Worm (Caenorhabditis elegans) whole organism, late embryonic: ENCODE data around the gene F47G3.1.

ENCODE experiments used
- C08G9.2 ChIP-seq: sonication (generic microtip); optimal IDR thresholded peaks from 2 replicates; lab custom pipeline; 2016; ENCODE audit warnings: mild to moderate bottlenecking, missing genetic modification characterization, moderate library complexity, missing compliant biosample characterization
- C38D4.7 ChIP-seq: fragments of 200-800 bp; sonication (Bioruptor generic); optimal IDR thresholded peaks from 2 replicates; lab custom pipeline; 2018; ENCODE audit warnings: mild to moderate bottlenecking, missing genetic modification characterization, moderate library complexity, missing compliant biosample characterization
- K02D7.2 ChIP-seq: sonication (generic microtip); optimal IDR thresholded peaks from 2 replicates; lab custom pipeline; 2017; ENCODE audit warnings: mild to moderate bottlenecking, missing genetic modification characterization, missing compliant biosample characterization
- T23F11.4 ChIP-seq: fragments of 200-800 bp; sonication (Bioruptor generic); optimal IDR thresholded peaks from 2 replicates; lab custom pipeline; 2018; ENCODE audit warnings: mild to moderate bottlenecking, missing genetic modification characterization, missing compliant biosample characterization
- ahr-1 ChIP-seq: sonication (generic microtip); optimal IDR thresholded peaks from 2 replicates; lab custom pipeline; 2016; ENCODE audit warnings: missing genetic modification characterization, missing compliant biosample characterization
- ama-1 ChIP-seq: fragments of 150-350 bp; optimal IDR thresholded peaks from 2 replicates; lab custom pipeline; 2014
- ceh-18 ChIP-seq: sonication (generic microtip); optimal IDR thresholded peaks from 2 replicates; lab custom pipeline; 2016; ENCODE audit warnings: missing genetic modification characterization, missing compliant biosample characterization
- ceh-19 ChIP-seq: fragments of 200-800 bp; sonication (Bioruptor generic); optimal IDR thresholded peaks from 2 replicates; lab custom pipeline; 2018; ENCODE audit warnings: mild to moderate bottlenecking, missing genetic modification characterization, missing compliant biosample characterization
- ceh-2 ChIP-seq: sonication (generic microtip); optimal IDR thresholded peaks from 2 replicates; lab custom pipeline; 2016; ENCODE audit warnings: missing genotype, missing genetic modification characterization, missing compliant biosample characterization
- ceh-24 ChIP-seq: sonication (generic microtip); optimal IDR thresholded peaks from 2 replicates; lab custom pipeline; 2016; ENCODE audit warnings: mild to moderate bottlenecking, missing genetic modification characterization, missing compliant biosample characterization
- ceh-30 ChIP-seq: fragments of 150-350 bp; optimal IDR thresholded peaks from 2 replicates; lab custom pipeline; 2014; ENCODE audit warnings: missing biosample characterization, missing genetic modification characterization
- ceh-31 ChIP-seq: sonication (generic microtip); optimal IDR thresholded peaks from 2 replicates; lab custom pipeline; 2016; ENCODE audit warnings: missing genetic modification characterization, missing compliant biosample characterization
- ceh-45 ChIP-seq: fragments of 200-800 bp; sonication (Bioruptor generic); IDR thresholded peaks from 2 replicates; pipeline ENCODE4 v1.3.6; 2022; ENCODE audit warnings: missing genetic modification reagents, missing genetic modification characterization, missing compliant biosample characterization
- ceh-9 ChIP-seq: sonication (generic microtip); optimal IDR thresholded peaks from 2 replicates; lab custom pipeline; 2016; ENCODE audit warnings: mild to moderate bottlenecking, missing genetic modification characterization, inconsistent platforms, missing compliant biosample characterization
- che-1 ChIP-seq: sonication (generic microtip); optimal IDR thresholded peaks from 2 replicates; lab custom pipeline; 2016; ENCODE audit warnings: mild to moderate bottlenecking, missing genetic modification characterization, missing compliant biosample characterization
- dve-1 ChIP-seq: sonication (generic microtip); optimal IDR thresholded peaks from 2 replicates; lab custom pipeline; 2017; ENCODE audit warnings: antibody characterized with exemption, mild to moderate bottlenecking, missing genetic modification characterization, missing compliant biosample characterization
- elt-4 ChIP-seq: sonication (generic microtip); optimal IDR thresholded peaks from 2 replicates; lab custom pipeline; 2016; ENCODE audit warnings: missing genetic modification characterization, missing compliant biosample characterization
- ets-4 ChIP-seq: sonication (generic microtip); optimal IDR thresholded peaks from 2 replicates; lab custom pipeline; 2016; ENCODE audit warnings: missing genetic modification characterization, missing compliant biosample characterization
- eyg-1 ChIP-seq: sonication (generic microtip); optimal IDR thresholded peaks from 2 replicates; lab custom pipeline; 2016; ENCODE audit warnings: missing genotype, missing genetic modification characterization, missing compliant biosample characterization
- hlh-15 ChIP-seq: sonication (generic microtip); optimal IDR thresholded peaks from 2 replicates; lab custom pipeline; 2016; ENCODE audit warnings: missing genetic modification characterization, missing compliant biosample characterization
- hlh-6 ChIP-seq: sonication (generic microtip); optimal IDR thresholded peaks from 2 replicates; lab custom pipeline; 2016; ENCODE audit warnings: missing genotype, missing genetic modification characterization, missing compliant biosample characterization
- lim-6 ChIP-seq: sonication (generic microtip); optimal IDR thresholded peaks from 2 replicates; lab custom pipeline; 2016; ENCODE audit warnings: missing genetic modification characterization, missing compliant biosample characterization
- lin-11 ChIP-seq: fragments of 200-800 bp; sonication (Bioruptor generic); optimal IDR thresholded peaks from 2 replicates; lab custom pipeline; 2018; ENCODE audit warnings: mild to moderate bottlenecking, missing genetic modification characterization, missing compliant biosample characterization
- madf-2 ChIP-seq: sonication (generic microtip); optimal IDR thresholded peaks from 2 replicates; lab custom pipeline; 2017; ENCODE audit warnings: missing genetic modification characterization, missing compliant biosample characterization
- mec-3 ChIP-seq: sonication (generic microtip); optimal IDR thresholded peaks from 2 replicates; lab custom pipeline; 2016; ENCODE audit warnings: borderline replicate concordance, missing genetic modification characterization, missing compliant biosample characterization
- nfya-1 ChIP-seq: sonication (generic microtip); optimal IDR thresholded peaks from 2 replicates; lab custom pipeline; 2017; ENCODE audit warnings: missing genetic modification characterization, mild to moderate bottlenecking, missing compliant biosample characterization, antibody characterized with exemption, moderate library complexity
- nhr-11 ChIP-seq: fragments of 150-350 bp; optimal IDR thresholded peaks from 2 replicates; lab custom pipeline; 2014; ENCODE audit warnings: missing biosample characterization, missing genetic modification characterization
- nhr-232 ChIP-seq: sonication (generic microtip); optimal IDR thresholded peaks from 2 replicates; lab custom pipeline; 2016; ENCODE audit warnings: missing genetic modification characterization, missing compliant biosample characterization
- npax-4 ChIP-seq: sonication (generic microtip); optimal IDR thresholded peaks from 2 replicates; lab custom pipeline; 2016; ENCODE audit warnings: missing genetic modification characterization, missing compliant biosample characterization
- odd-2 ChIP-seq: sonication (generic microtip); optimal IDR thresholded peaks from 2 replicates; lab custom pipeline; 2017; ENCODE audit warnings: antibody characterized with exemption, mild to moderate bottlenecking, missing genetic modification characterization, missing compliant biosample characterization
- pax-1 ChIP-seq: fragments of 150-350 bp; optimal IDR thresholded peaks from 2 replicates; lab custom pipeline; 2014; ENCODE audit warnings: missing biosample characterization, missing genetic modification characterization
- pqm-1 ChIP-seq: sonication (generic microtip); optimal IDR thresholded peaks from 2 replicates; lab custom pipeline; 2016; ENCODE audit warnings: missing genetic modification characterization, missing compliant biosample characterization
- pros-1 ChIP-seq: fragments of 150-350 bp; optimal IDR thresholded peaks from 2 replicates; lab custom pipeline; 2014; ENCODE audit warnings: missing biosample characterization, missing genetic modification reagents, missing genetic modification characterization
- unc-3 ChIP-seq, 2 experiments: fragments of 200-800 bp in 1 of 2; sonication (Bioruptor generic) in 1 of 2; sonication (generic microtip) in 1 of 2; conservative IDR thresholded peaks in 1 of 2; optimal IDR thresholded peaks in 1 of 2; 2 replicates each; pipeline versions ENCODE4 v1.3.6 to Lab custom; 2016 to 2022; ENCODE audit warnings: missing compliant biosample characterization in 2 of 2, missing genetic modification characterization in 2 of 2, missing genetic modification reagents in 1 of 2
- unc-55 ChIP-seq: sonication (generic microtip); optimal IDR thresholded peaks from 2 replicates; lab custom pipeline; 2017; ENCODE audit warnings: missing biosample characterization, missing genetic modification reagents, missing genetic modification characterization
- unc-86 ChIP-seq: sonication (generic microtip); optimal IDR thresholded peaks from 2 replicates; lab custom pipeline; 2016; ENCODE audit warnings: missing genetic modification characterization, missing compliant biosample characterization

Gene F47G3.1

DNA sequence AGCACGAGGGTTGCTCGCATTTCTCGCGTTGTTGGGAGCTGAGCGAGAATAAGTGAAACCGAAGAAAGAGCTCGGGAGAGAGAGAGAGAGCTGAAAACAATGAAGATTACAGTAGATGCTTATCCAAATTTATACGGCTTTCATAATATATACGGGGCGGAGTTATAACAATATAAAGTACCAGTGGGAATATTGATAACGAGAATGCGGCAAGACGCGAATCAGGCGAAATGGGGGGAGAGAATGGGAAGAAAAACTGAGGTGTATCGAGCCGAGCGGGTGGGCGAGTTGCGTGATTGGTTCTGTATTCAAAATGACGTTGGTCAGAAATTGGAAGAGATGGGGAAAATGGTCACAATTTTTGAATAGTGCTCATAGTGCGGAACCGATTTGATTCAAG lies 40.9 kb upstream of the F47G3.1 start, which contains the start of gene nlp-2:
TSS of gene nlp-2 (minus strand) at position 101 of the 400 bp plus-strand sequence.
- TF ChIP-seq unc-86 (tag; lab: Kevin White, UChicago) (no peak), ets-4 (tag; lab: Kevin White, UChicago) (no peak), ceh-30 (tag; lab: Kevin White, UChicago) (no peak), ceh-45 (GFP tag; lab: Robert Waterston, UW) (no peak), pros-1 (tag; lab: Kevin White, UChicago) (no peak), pax-1 (tag; lab: Kevin White, UChicago) (no peak), dve-1 (tag; lab: Kevin White, UChicago) (no peak), unc-55 (no peak), T23F11.4 (GFP tag; lab: Kevin White, UChicago) (no peak), ceh-18 (tag; lab: Kevin White, UChicago) (no peak), nfya-1 (tag; lab: Kevin White, UChicago) (no peak), C08G9.2 (tag; lab: Kevin White, UChicago) (no peak), madf-2 (tag; lab: Kevin White, UChicago) (no peak), odd-2 (tag; lab: Kevin White, UChicago) (no peak), ahr-1 (tag; lab: Kevin White, UChicago) (no peak)

DNA sequence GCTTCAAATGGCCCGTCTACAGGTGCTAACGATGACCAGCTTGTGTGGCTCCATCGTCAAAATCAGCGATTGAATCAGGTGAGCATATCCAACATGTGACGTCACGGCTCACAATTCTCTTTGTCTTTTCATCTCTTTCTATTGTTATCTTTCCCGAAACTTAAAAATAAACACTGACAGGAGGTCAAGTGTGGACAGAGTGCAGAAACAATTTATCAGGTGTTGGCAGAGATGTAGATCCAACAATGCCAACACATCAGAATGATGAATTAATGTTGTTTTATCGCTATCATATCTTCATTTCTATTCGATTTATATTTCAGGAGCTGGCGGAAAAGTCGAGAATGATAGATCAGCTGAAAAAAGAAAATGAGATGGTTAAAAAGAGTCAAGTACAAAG lies 37.6 kb upstream of the F47G3.1 start:
- no peak for TF ChIP-seq ceh-30 (tag; lab: Kevin White, UChicago)
- peak; percentile 8 for TF ChIP-seq ceh-18 (tag; lab: Kevin White, UChicago)
- no peak for TF ChIP-seq hlh-15 (tag; lab: Kevin White, UChicago)
- TF ChIP-seq npax-4 (tag; lab: Kevin White, UChicago), result no peak
- TF ChIP-seq elt-4 (tag; lab: Kevin White, UChicago), result no peak
- TF ChIP-seq pqm-1, result no peak
- TF ChIP-seq unc-55, result peak; percentile 47
- no peak for TF ChIP-seq ceh-2
- no peak for TF ChIP-seq ceh-9 (tag; lab: Kevin White, UChicago)
- TF ChIP-seq lim-6 (tag; lab: Kevin White, UChicago), result no peak
- no peak for TF ChIP-seq K02D7.2 (tag; lab: Kevin White, UChicago)
- TF ChIP-seq unc-3 (GFP tag; conservative IDR thresholded peaks at IDR 0.05; lab: Robert Waterston, UW), result no peak
- TF ChIP-seq unc-3 (tag; optimal IDR thresholded peaks at IDR 0.05; lab: Kevin White, UChicago), result no peak
- TF ChIP-seq, all 69 proteins: peak for 2

ce11 chrX:2352929-2353328 lies 32.6 kb upstream of the F47G3.1 start:
- TF ChIP-seq ceh-24 (tag; lab: Kevin White, UChicago) (no peak), C38D4.7 (GFP tag; lab: Kevin White, UChicago) (no peak), nhr-11 (tag; lab: Kevin White, UChicago) (no peak), hlh-6 (no peak), lin-11 (no peak)
- TF ChIP-seq, all 69 proteins: peak for 0

DNA sequence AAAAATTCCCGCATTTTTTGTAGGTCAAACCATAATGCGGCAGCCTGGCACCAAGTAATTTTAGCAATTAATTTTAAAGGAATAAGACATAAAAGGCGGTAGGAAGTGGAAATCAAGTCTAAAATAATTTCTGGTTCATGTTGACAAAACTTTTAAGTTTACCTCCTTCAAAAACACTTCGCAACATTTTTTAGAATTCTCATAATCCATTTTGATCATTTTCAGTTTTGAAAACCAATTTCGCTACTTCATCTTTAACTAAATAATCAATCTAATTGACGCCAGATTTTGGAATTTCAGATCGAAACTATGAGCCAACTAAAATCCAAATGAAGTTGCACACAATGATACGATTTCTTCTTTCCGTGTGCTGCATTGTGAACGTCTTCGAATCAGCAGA lies 25.8 kb upstream of the F47G3.1 start, which contains the start of gene lgc-40:
TSS of gene lgc-40 (plus strand) at position 301 of the 400 bp plus-strand sequence.
- no peak for TF ChIP-seq ama-1
- TF ChIP-seq ceh-31 (tag; lab: Kevin White, UChicago), result no peak
- TF ChIP-seq eyg-1 (tag; lab: Kevin White, UChicago), result no peak
- TF ChIP-seq mec-3 (tag; lab: Kevin White, UChicago), result no peak
- TF ChIP-seq che-1 (tag; lab: Kevin White, UChicago), result no peak
- TF ChIP-seq ceh-19, result no peak

DNA sequence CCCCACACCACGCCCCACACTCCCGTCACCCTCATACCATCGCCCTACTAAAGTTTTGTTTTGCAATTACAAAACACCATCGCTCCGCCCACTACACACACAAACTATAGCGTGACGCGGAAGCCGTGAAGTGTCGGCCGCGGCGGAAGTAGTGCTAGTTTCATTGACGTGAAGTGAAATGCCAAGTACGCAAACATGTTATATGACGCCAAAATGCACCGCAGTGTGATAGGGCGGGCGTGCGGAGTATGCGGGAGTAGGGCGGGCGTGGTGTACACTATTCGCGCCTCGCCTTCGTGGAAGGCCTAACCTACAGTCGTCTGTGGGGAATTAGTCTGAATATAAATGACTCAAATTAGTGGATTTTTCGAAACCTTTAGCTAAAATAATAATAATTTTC lies 22.7 kb upstream of the F47G3.1 start:
- TF ChIP-seq nhr-232 (no peak), odd-2 (tag; lab: Kevin White, UChicago) (no peak), ahr-1 (tag; lab: Kevin White, UChicago) (no peak), unc-3 (GFP tag; conservative IDR thresholded peaks at IDR 0.05; lab: Robert Waterston, UW) (no peak), unc-3 (tag; optimal IDR thresholded peaks at IDR 0.05; lab: Kevin White, UChicago) (no peak), ceh-31 (tag; lab: Kevin White, UChicago) (no peak), npax-4 (tag; lab: Kevin White, UChicago) (no peak)
